Worm (Caenorhabditis elegans) whole organism, L3 larva: Measurements from ENCODE around the gene tag-151.

Source experiments
- elt-2 ChIP-seq: sonication (generic microtip); optimal IDR thresholded peaks from 2 replicates; lab custom pipeline; 2016; ENCODE audit warnings: missing genetic modification reagents, mild to moderate bottlenecking, missing genetic modification characterization, missing compliant biosample characterization
- elt-3 ChIP-seq, 3 experiments: fragments of 150-350 bp in 1 of 3; sonication (generic microtip) in 2 of 3; optimal IDR thresholded peaks; 2 replicates in 2 of 3; 4 replicates in 1 of 3; lab custom pipeline; 2014 to 2017; ENCODE audit warnings: missing biosample characterization in 3 of 3, missing genetic modification characterization in 3 of 3
- jun-1 ChIP-seq: fragments of 150-350 bp; optimal IDR thresholded peaks from 2 replicates; lab custom pipeline; 2014; ENCODE audit warnings: missing biosample characterization, missing genetic modification reagents, missing genetic modification characterization
- nhr-11 ChIP-seq: fragments of 150-350 bp; optimal IDR thresholded peaks from 2 replicates; lab custom pipeline; 2014; ENCODE audit warnings: missing biosample characterization, missing genetic modification characterization
- nhr-28 ChIP-seq: fragments of 150-350 bp; optimal IDR thresholded peaks from 2 replicates; lab custom pipeline; 2014; ENCODE audit warnings: missing biosample characterization, missing genetic modification characterization
- nhr-76 ChIP-seq: fragments of 150-350 bp; sonication (generic microtip); optimal IDR thresholded peaks from 5 replicates; lab custom pipeline; 2014; ENCODE audit warnings: missing biosample characterization, missing genetic modification characterization
- pqm-1 ChIP-seq: fragments of 150-350 bp; optimal IDR thresholded peaks from 2 replicates; lab custom pipeline; 2017; ENCODE audit warnings: missing biosample characterization, missing genetic modification characterization, inconsistent platforms
- unc-62 ChIP-seq: fragments of 150-350 bp; sonication (generic microtip); optimal IDR thresholded peaks from 4 replicates; lab custom pipeline; 2014; ENCODE audit warnings: missing biosample characterization, missing genetic modification reagents, missing genetic modification characterization

- TF ChIP-seq elt-2: no peak
- TF ChIP-seq jun-1 (tag; lab: Kevin White, UChicago): no peak
- TF ChIP-seq unc-62: no peak
- no peak for TF ChIP-seq pqm-1 (tag; lab: Kevin White, UChicago)
- TF ChIP-seq nhr-28 (tag; lab: Kevin White, UChicago): no peak
- TF ChIP-seq nhr-76 (tag; lab: Kevin White, UChicago): no peak
- TF ChIP-seq elt-3 (tag; optimal IDR thresholded peaks at IDR 0.05; lab: Kevin White, UChicago): no peak
- no peak for TF ChIP-seq nhr-11 (tag; lab: Kevin White, UChicago)
Observed at ce11 chrII:4710813-4711212, 736 bp downstream of the tag-151 start.
